Fruit fly (Drosophila melanogaster): ENCODE measurements around the gene osa.
A peak's percentile ranks its signal among the peaks of the same experiment; 100 is the strongest.

Gene osa

dm6 chr3R:17710418-17710817 lies 7.7 kb downstream of the osa start (continued):
- TF ChIP-seq fkh (GFP tag; optimal IDR thresholded peaks at IDR 0.05) (no peak), Gug (GFP tag; IDR thresholded peaks at IDR 0.05) (no peak), CG3032 (tag; optimal IDR thresholded peaks at IDR 0.05) (no peak), CG10631 (GFP tag; optimal IDR thresholded peaks at IDR 0.05) (no peak), CG1621 (tag; optimal IDR thresholded peaks at IDR 0.05) (no peak), pdm3 (GFP tag; optimal IDR thresholded peaks at IDR 0.05) (peak; percentile 9), Ets21C (GFP tag; optimal IDR thresholded peaks at IDR 0.05) (no peak)

DNA sequence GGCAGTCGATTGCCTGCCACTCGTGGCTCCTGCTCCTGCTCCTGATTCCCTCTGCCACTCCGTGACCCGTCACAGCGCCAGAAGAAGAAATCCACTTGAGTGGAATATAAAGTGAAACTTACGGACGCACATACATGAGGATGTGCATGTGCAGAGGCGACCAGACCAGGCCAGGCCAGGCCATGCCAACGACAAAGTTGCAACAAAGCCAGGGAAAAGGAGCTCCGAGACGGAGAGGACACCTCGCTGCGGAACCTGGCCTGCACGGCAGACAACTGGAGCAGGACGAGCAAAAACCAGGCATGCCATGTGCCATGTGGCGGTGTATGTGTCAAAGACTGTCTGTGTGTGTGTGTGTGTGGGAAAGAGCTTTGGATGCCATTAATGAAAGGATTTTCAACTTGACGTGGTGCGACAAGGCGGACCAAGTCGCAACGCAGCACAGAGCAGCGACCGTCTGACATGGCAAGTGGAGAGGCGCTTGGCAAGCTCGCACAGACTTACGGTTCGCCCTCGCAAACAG lies 8.5 kb downstream of the osa start:
- TF ChIP-seq dsx (GFP tag; optimal IDR thresholded peaks at IDR 0.05; ENCODE audit: poor library complexity, severe bottlenecking): peak; percentile 93
- TF ChIP-seq CG32006 (GFP tag; optimal IDR thresholded peaks at IDR 0.05): no peak

DNA sequence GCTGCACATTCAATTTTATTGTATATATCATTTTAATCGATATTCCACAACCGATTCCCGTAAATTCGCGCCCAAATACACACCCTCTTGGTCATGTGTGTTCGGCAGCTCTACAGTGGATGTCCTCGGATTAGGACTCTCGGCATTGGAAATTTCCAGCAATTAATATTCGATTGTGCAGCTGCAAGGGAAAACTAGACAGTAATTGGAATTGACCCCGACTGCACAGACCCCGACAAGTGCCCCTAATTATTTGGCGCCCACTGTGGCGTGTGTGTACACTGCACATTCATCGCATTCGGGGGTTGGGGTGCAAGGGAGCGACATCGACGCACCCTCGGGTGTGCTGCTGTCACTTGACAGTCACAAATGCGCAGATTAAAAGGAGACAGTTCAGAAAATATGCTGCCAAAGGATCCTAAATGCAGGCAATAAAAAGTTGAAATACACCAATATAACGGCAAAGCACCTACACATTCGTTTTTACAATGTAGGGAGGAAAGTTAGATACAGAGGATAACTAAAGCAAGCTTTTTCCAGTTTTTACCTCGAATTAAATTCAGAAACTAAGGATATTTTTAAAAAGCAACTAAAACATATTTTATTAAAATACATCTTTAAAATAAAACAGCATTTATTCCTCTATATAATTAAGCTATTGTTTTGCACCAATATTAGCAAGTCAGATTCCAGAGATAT lies 9.2 kb downstream of the osa start:
- TF ChIP-seq Gug (GFP tag; IDR thresholded peaks at IDR 0.05) (peak; percentile 17; the same call in 1 of the 2 replicates), Eip78C (GFP tag) (peak; percentile 65), svp (GFP tag) (peak; percentile 71), cyc (GFP tag; optimal IDR thresholded peaks at IDR 0.05) (peak; percentile 5), salr (GFP tag; optimal IDR thresholded peaks at IDR 0.05) (peak in 1 of 2 experiments; percentile 18), Sox15 (GFP tag; optimal IDR thresholded peaks at IDR 0.05) (no peak), Hr4 (GFP tag; optimal IDR thresholded peaks at IDR 0.05) (no peak), vri (GFP tag; optimal IDR thresholded peaks at IDR 0.05) (no peak), CG6854 (GFP tag; optimal IDR thresholded peaks at IDR 0.05) (no peak), Sox102F (GFP tag; optimal IDR thresholded peaks at IDR 0.05) (peak; percentile 13), Ets96B (tag; optimal IDR thresholded peaks at IDR 0.05) (peak; percentile 18), esn (GFP tag; optimal IDR thresholded peaks at IDR 0.05) (peak; percentile 35), CG11902 (GFP tag; optimal IDR thresholded peaks at IDR 0.05) (no peak), CG11762 (GFP tag; optimal IDR thresholded peaks at IDR 0.05; ENCODE audit: insufficient read depth) (no peak), Blimp-1 (GFP tag; optimal IDR thresholded peaks at IDR 0.05) (no peak), spab (GFP tag; optimal IDR thresholded peaks at IDR 0.05) (no peak), CG32006 (GFP tag; optimal IDR thresholded peaks at IDR 0.05) (peak; percentile 8), ss (GFP tag; optimal IDR thresholded peaks at IDR 0.05) (no peak), CG3919 (GFP tag; optimal IDR thresholded peaks at IDR 0.05) (peak; percentile 8), CG1621 (tag; optimal IDR thresholded peaks at IDR 0.05) (peak; percentile 4), CG4318 (GFP tag; optimal IDR thresholded peaks at IDR 0.05) (no peak), CG11294 (GFP tag; IDR thresholded peaks at IDR 0.05) (no peak), Lpt (GFP tag; optimal IDR thresholded peaks at IDR 0.05) (no peak), CG34406 (GFP tag; optimal IDR thresholded peaks at IDR 0.05) (no peak), lz (GFP tag; optimal IDR thresholded peaks at IDR 0.05) (peak; percentile 21), Ets21C (GFP tag; optimal IDR thresholded peaks at IDR 0.05) (peak; percentile 4), Eip93F (GFP tag; optimal IDR thresholded peaks at IDR 0.05) (no peak), OdsH (GFP tag; optimal IDR thresholded peaks at IDR 0.05) (no peak), CG15336 (GFP tag; IDR thresholded peaks at IDR 0.05) (no peak), Eip75B (GFP tag; optimal IDR thresholded peaks at IDR 0.05) (no peak), eg (GFP tag; IDR thresholded peaks at IDR 0.05) (peak; percentile 17; the same call in 1 of the 3 replicates), CG6163 (GFP tag; IDR thresholded peaks at IDR 0.05) (peak; percentile 62; the same call in 2 of the 3 replicates), CG10669 (GFP tag; optimal IDR thresholded peaks at IDR 0.05) (peak; percentile 4), CG8319 (GFP tag; optimal IDR thresholded peaks at IDR 0.05) (no peak), CG8632 (GFP tag; optimal IDR thresholded peaks at IDR 0.05) (no peak), CG6792 (GFP tag; optimal IDR thresholded peaks at IDR 0.05) (no peak), CG8119 (GFP tag; IDR thresholded peaks at IDR 0.05) (no peak), Met (GFP tag; optimal IDR thresholded peaks at IDR 0.05) (peak; percentile 24), topi (GFP tag; optimal IDR thresholded peaks at IDR 0.05) (peak; percentile 20), fkh (GFP tag; optimal IDR thresholded peaks at IDR 0.05) (no peak), Sox14 (GFP tag; optimal IDR thresholded peaks at IDR 0.05) (peak; percentile 29), dsx (GFP tag; optimal IDR thresholded peaks at IDR 0.05; ENCODE audit: poor library complexity, severe bottlenecking) (no peak), CG10631 (GFP tag; optimal IDR thresholded peaks at IDR 0.05) (no peak)
